Fruit fly (Drosophila melanogaster) whole organism, embryonic: ENCODE measurements around the gene vers.

Source experiments
- Ada2b ChIP-seq: fragments of 200-800 bp; sonication (Bioruptor generic); IDR thresholded peaks from 2 replicates; pipeline ENCODE4 v1.3.6; 2022; ENCODE audit warnings: missing biosample characterization, missing genetic modification characterization
- Atf3 ChIP-seq: fragments of 200-800 bp; sonication (Bioruptor generic); optimal IDR thresholded peaks from 3 replicates; lab custom pipeline; 2016; ENCODE audit warnings: missing biosample characterization, missing genetic modification characterization
- CG10543 ChIP-seq: fragments of 200-800 bp; sonication (Bioruptor generic); optimal IDR thresholded peaks from 3 replicates; lab custom pipeline; 2017; ENCODE audit warnings: missing biosample characterization, mild to moderate bottlenecking, missing genetic modification characterization, moderate library complexity
- CG10979 ChIP-seq: fragments of 200-800 bp; sonication (Bioruptor generic); optimal IDR thresholded peaks from 2 replicates; lab custom pipeline; 2018; ENCODE audit warnings: missing biosample characterization, mild to moderate bottlenecking, missing genetic modification characterization, moderate library complexity
- CG11456 ChIP-seq: fragments of 200-800 bp; sonication (Bioruptor generic); IDR thresholded peaks from 3 replicates; pipeline ENCODE4 v1.3.6; 2022; ENCODE audit warnings: missing biosample characterization, missing genetic modification characterization
- CG11504 ChIP-seq: fragments of 200-800 bp; sonication (Bioruptor generic); optimal IDR thresholded peaks from 3 replicates; lab custom pipeline; 2019; ENCODE audit warnings: missing biosample characterization, mild to moderate bottlenecking, missing genetic modification characterization, moderate library complexity
- CG11696 ChIP-seq: fragments of 200-800 bp; sonication (Bioruptor generic); IDR thresholded peaks from 2 replicates; pipeline ENCODE4 v1.3.6; 2022; ENCODE audit warnings: missing biosample characterization, missing genetic modification characterization
- CG13296 ChIP-seq: fragments of 200-800 bp; sonication (Bioruptor generic); optimal IDR thresholded peaks from 3 replicates; lab custom pipeline; 2018; ENCODE audit warnings: missing biosample characterization, mild to moderate bottlenecking, missing genetic modification characterization
- CG14710 ChIP-seq: fragments of 200-800 bp; sonication (Bioruptor generic); optimal IDR thresholded peaks from 3 replicates; lab custom pipeline; 2019; ENCODE audit warnings: missing biosample characterization, mild to moderate bottlenecking, missing genetic modification characterization, moderate library complexity
- CG15514 ChIP-seq: fragments of 200-800 bp; sonication (Bioruptor generic); optimal IDR thresholded peaks from 3 replicates; lab custom pipeline; 2017; ENCODE audit warnings: missing biosample characterization, missing genetic modification characterization, mild to moderate bottlenecking, moderate library complexity, missing genetic modification reagents
- CG17328 ChIP-seq: fragments of 200-800 bp; sonication (Bioruptor generic); IDR thresholded peaks from 2 replicates; pipeline ENCODE4 v1.3.6; 2022; ENCODE audit warnings: missing biosample characterization, missing genetic modification characterization
- CG18262 ChIP-seq: fragments of 200-800 bp; optimal IDR thresholded peaks from 3 replicates; lab custom pipeline; 2019; ENCODE audit warnings: missing biosample characterization, mild to moderate bottlenecking, missing genetic modification characterization, moderate library complexity
- CG2875 ChIP-seq: fragments of 200-800 bp; sonication (Bioruptor generic); optimal IDR thresholded peaks from 2 replicates; lab custom pipeline; 2017; ENCODE audit warnings: missing biosample characterization, mild to moderate bottlenecking, missing genetic modification characterization, missing genetic modification reagents
- CG3726 ChIP-seq: fragments of 200-800 bp; sonication (Bioruptor generic); IDR thresholded peaks from 3 replicates; pipeline ENCODE4, ENCODE4 v1.3.6; 2022; ENCODE audit warnings: missing biosample characterization, missing genetic modification characterization
- CG7372 ChIP-seq: fragments of 200-800 bp; sonication (Bioruptor generic); IDR thresholded peaks from 2 replicates; pipeline ENCODE4 v1.3.6; 2022; ENCODE audit warnings: missing biosample characterization, missing genetic modification characterization
- CG8281 ChIP-seq: fragments of 200-800 bp; sonication (Bioruptor generic); optimal IDR thresholded peaks from 2 replicates; lab custom pipeline; 2018; ENCODE audit warnings: missing biosample characterization, mild to moderate bottlenecking, missing genetic modification characterization, moderate library complexity
- CG9215 ChIP-seq: fragments of 200-800 bp; sonication (Bioruptor generic); IDR thresholded peaks from 2 replicates; pipeline ENCODE4 v1.3.6; 2022; ENCODE audit warnings: missing biosample characterization, missing genetic modification characterization
- CG9932 ChIP-seq: fragments of 200-800 bp; sonication (Bioruptor generic); IDR thresholded peaks from 2 replicates; pipeline ENCODE4 v1.3.6; 2022; ENCODE audit warnings: missing biosample characterization, missing genetic modification characterization
- CkIIα-i1 ChIP-seq: fragments of 200-800 bp; sonication (Bioruptor generic); IDR thresholded peaks from 2 replicates; pipeline ENCODE4 v1.3.6; 2022; ENCODE audit warnings: missing biosample characterization, missing genetic modification characterization
- Dip2 ChIP-seq: fragments of 200-800 bp; sonication (Bioruptor generic); IDR thresholded peaks from 2 replicates; pipeline ENCODE4 v1.3.6; 2022; ENCODE audit warnings: missing biosample characterization, missing genetic modification characterization
- Doc3 ChIP-seq: fragments of 200-800 bp; sonication (Bioruptor generic); IDR thresholded peaks from 3 replicates; pipeline ENCODE4 v1.3.6; 2022; ENCODE audit warnings: missing biosample characterization, missing genetic modification characterization; ENCODE audit not compliant: partially characterized antibody
- E2f1 ChIP-seq: fragments of 200-800 bp; sonication (Bioruptor generic); IDR thresholded peaks from 2 replicates; pipeline ENCODE4 v1.3.6; 2022; ENCODE audit warnings: missing biosample characterization, missing genetic modification characterization
- HLHmδ ChIP-seq: fragments of 200-800 bp; sonication (Bioruptor generic); optimal IDR thresholded peaks from 2 replicates; lab custom pipeline; 2018; ENCODE audit warnings: missing biosample characterization, mild to moderate bottlenecking, missing genetic modification characterization, moderate library complexity
- Hmx ChIP-seq: fragments of 200-800 bp; sonication (Bioruptor generic); optimal IDR thresholded peaks from 2 replicates; lab custom pipeline; 2016; ENCODE audit warnings: missing biosample characterization, missing genetic modification characterization
- NC2α ChIP-seq: fragments of 200-800 bp; sonication (Bioruptor generic); optimal IDR thresholded peaks from 2 replicates; lab custom pipeline; 2016; ENCODE audit warnings: missing biosample characterization, missing genetic modification characterization
- NC2β ChIP-seq: fragments of 200-800 bp; sonication (Bioruptor generic); optimal IDR thresholded peaks from 2 replicates; lab custom pipeline; 2016; ENCODE audit warnings: missing biosample characterization, missing genetic modification characterization
- PHDP ChIP-seq: fragments of 200-800 bp; sonication (Bioruptor generic); optimal IDR thresholded peaks from 3 replicates; lab custom pipeline; 2018; ENCODE audit warnings: missing biosample characterization, mild to moderate bottlenecking, missing genetic modification characterization, moderate library complexity
- Xbp1 ChIP-seq: fragments of 200-800 bp; sonication (Bioruptor generic); optimal IDR thresholded peaks from 3 replicates; lab custom pipeline; 2016; ENCODE audit warnings: missing biosample characterization, mild to moderate bottlenecking, missing genetic modification characterization
- abd-A ChIP-seq: fragments of 200-800 bp; sonication (Bioruptor generic); optimal IDR thresholded peaks from 3 replicates; lab custom pipeline; 2019; ENCODE audit warnings: missing biosample characterization, mild to moderate bottlenecking, missing genetic modification characterization, moderate library complexity
- amos ChIP-seq: fragments of 200-800 bp; sonication (Bioruptor generic); IDR thresholded peaks from 2 replicates; pipeline ENCODE4 v1.3.6; 2022; ENCODE audit warnings: missing biosample characterization, missing genetic modification characterization; ENCODE audit not compliant: partially characterized antibody
- az2 ChIP-seq: fragments of 200-800 bp; sonication (Bioruptor generic); optimal IDR thresholded peaks from 3 replicates; lab custom pipeline; 2016; ENCODE audit warnings: missing biosample characterization, missing genetic modification characterization
- bowl ChIP-seq: fragments of 200-800 bp; sonication (Bioruptor generic); IDR thresholded peaks from 2 replicates; pipeline ENCODE4 v1.3.6; 2022; ENCODE audit warnings: missing biosample characterization, missing genetic modification characterization
- br ChIP-seq: fragments of >200 bp; optimal IDR thresholded peaks from 2 replicates; lab custom pipeline; 2017
- chif ChIP-seq, 2 experiments: fragments of 200-800 bp; sonication (Bioruptor generic); optimal IDR thresholded peaks; 3 replicates each; lab custom pipeline; 2016; ENCODE audit warnings: missing biosample characterization in 2 of 2, missing genetic modification characterization in 2 of 2
- ci ChIP-seq: fragments of 200-800 bp; sonication (Bioruptor generic); IDR thresholded peaks from 3 replicates; pipeline ENCODE4 v1.3.6; 2022; ENCODE audit warnings: missing biosample characterization, missing genetic modification characterization
- danr ChIP-seq: fragments of 200-800 bp; sonication (Bioruptor generic); IDR thresholded peaks from 2 replicates; pipeline ENCODE4 v1.3.6; 2022; ENCODE audit warnings: missing biosample characterization, missing genetic modification characterization
- dpn ChIP-seq, 2 experiments: fragments of 200-800 bp; sonication (Bioruptor generic); optimal IDR thresholded peaks; 3 replicates each; lab custom pipeline; 2016; ENCODE audit warnings: missing biosample characterization in 2 of 2, missing genetic modification characterization in 2 of 2
- emc ChIP-seq: fragments of 200-800 bp; sonication (Bioruptor generic); optimal IDR thresholded peaks from 2 replicates; lab custom pipeline; 2016; ENCODE audit warnings: missing biosample characterization, missing genetic modification characterization
- ems ChIP-seq: fragments of 200-800 bp; sonication (Bioruptor generic); optimal IDR thresholded peaks from 3 replicates; lab custom pipeline; 2016; ENCODE audit warnings: missing biosample characterization, missing genetic modification characterization
- ewg ChIP-seq: fragments of 200-800 bp; sonication (Bioruptor generic); optimal IDR thresholded peaks from 3 replicates; lab custom pipeline; 2017; ENCODE audit warnings: mild to moderate bottlenecking, missing biosample characterization, missing genetic modification reagents, missing genetic modification characterization
- fd102C ChIP-seq: fragments of 200-800 bp; sonication (Bioruptor generic); optimal IDR thresholded peaks from 2 replicates; lab custom pipeline; 2018; ENCODE audit warnings: missing biosample characterization, mild to moderate bottlenecking, missing genetic modification characterization, moderate library complexity
- gcm2 ChIP-seq: fragments of 200-800 bp; sonication (Bioruptor generic); optimal IDR thresholded peaks from 2 replicates; lab custom pipeline; 2016; ENCODE audit warnings: missing biosample characterization, missing genetic modification characterization
- ham ChIP-seq: fragments of 200-800 bp; sonication (Bioruptor generic); IDR thresholded peaks from 2 replicates; pipeline ENCODE4 v1.3.6; 2022; ENCODE audit warnings: missing biosample characterization, missing genetic modification characterization
- insv ChIP-seq, 2 experiments: fragments of 200-800 bp; sonication (Bioruptor generic); optimal IDR thresholded peaks; 3 replicates each; lab custom pipeline; 2016 to 2018; ENCODE audit warnings: missing biosample characterization in 2 of 2, missing genetic modification characterization in 2 of 2
- kay ChIP-seq: fragments of 200-800 bp; sonication (Bioruptor generic); optimal IDR thresholded peaks from 2 replicates; lab custom pipeline; 2016; ENCODE audit warnings: missing biosample characterization, missing genetic modification characterization
- lilli ChIP-seq: fragments of 200-800 bp; sonication (Bioruptor generic); optimal IDR thresholded peaks from 3 replicates; lab custom pipeline; 2016; ENCODE audit warnings: missing biosample characterization, missing genetic modification characterization
- pan ChIP-seq, 4 experiments: fragments of >200 bp in 3 of 4; fragments of 200-800 bp in 1 of 4; sonication (Bioruptor generic) in 1 of 4; optimal IDR thresholded peaks in 3 of 4; IDR thresholded peaks in 1 of 4; 2 replicates each; pipeline versions ENCODE4 v1.3.6 to Lab custom; 2017 to 2022; ENCODE audit warnings: missing biosample characterization in 2 of 4, missing genetic modification characterization in 2 of 4, mixed read lengths in 1 of 4
- phol ChIP-seq: fragments of 200-800 bp; sonication (Bioruptor generic); optimal IDR thresholded peaks from 3 replicates; lab custom pipeline; 2018; ENCODE audit warnings: missing biosample characterization, mild to moderate bottlenecking, missing genetic modification characterization, moderate library complexity
- psq ChIP-seq: fragments of 200-800 bp; sonication (Bioruptor generic); optimal IDR thresholded peaks from 2 replicates; lab custom pipeline; 2017; ENCODE audit warnings: missing biosample characterization, missing genetic modification characterization
- slou ChIP-seq: fragments of 200-800 bp; sonication (Bioruptor generic); optimal IDR thresholded peaks from 3 replicates; lab custom pipeline; 2016; ENCODE audit warnings: missing biosample characterization, missing genetic modification characterization
- trem ChIP-seq: fragments of 200-800 bp; optimal IDR thresholded peaks from 3 replicates; lab custom pipeline; 2019; ENCODE audit warnings: missing biosample characterization, mild to moderate bottlenecking, missing genetic modification characterization, moderate library complexity
- trh ChIP-seq: fragments of 200-800 bp; sonication (Bioruptor generic); optimal IDR thresholded peaks from 2 replicates; lab custom pipeline; 2016; ENCODE audit warnings: missing biosample characterization, missing genetic modification characterization

The vers gene

DNA sequence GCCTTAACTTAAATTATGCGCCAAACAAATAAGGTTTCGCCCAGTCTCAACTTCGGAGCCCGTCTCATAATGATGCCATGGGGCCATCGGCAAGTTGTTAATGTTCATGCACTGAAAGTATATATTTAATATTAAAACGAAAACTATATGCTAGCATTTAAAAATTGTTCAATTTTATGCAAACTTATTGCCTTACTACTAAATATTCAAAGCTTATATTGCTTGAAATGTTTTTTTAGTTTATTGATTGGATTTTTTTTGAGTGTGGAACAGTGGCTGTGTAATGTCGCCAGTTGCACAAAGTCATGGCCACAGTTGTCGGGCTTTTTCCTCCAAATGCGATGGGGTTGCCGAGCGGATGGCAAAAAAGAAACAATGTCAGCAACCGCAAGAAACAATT lies 1.7 kb upstream of the vers start (continued):
- TF ChIP-seq gcm2 (GFP tag; lab: Kevin White, UChicago) = no peak
- peak; percentile 52 for TF ChIP-seq CG10979 (tag; lab: Kevin White, UChicago)
- TF ChIP-seq CG3726 (GFP tag; lab: Robert Waterston, UW) = no peak
- peak; percentile 13 for TF ChIP-seq Xbp1 (GFP tag; lab: Kevin White, UChicago)
- no peak for TF ChIP-seq br (lab: Kevin White, UChicago)
- no peak for TF ChIP-seq abd-A (tag; lab: Kevin White, UChicago)
- TF ChIP-seq emc (GFP tag; lab: Kevin White, UChicago) = no peak
- no peak for TF ChIP-seq danr
- TF ChIP-seq CG11696 (GFP tag; lab: Robert Waterston, UW) = no peak
- TF ChIP-seq ewg (GFP tag; lab: Kevin White, UChicago) = no peak
- no peak for TF ChIP-seq CG11456 (GFP tag; lab: Robert Waterston, UW)
- TF ChIP-seq CG10543 (GFP tag; lab: Kevin White, UChicago) = no peak
- TF ChIP-seq dpn (GFP tag; optimal IDR thresholded peaks at IDR 0.05; lab: Kevin White, UChicago) = no peak
- TF ChIP-seq ci (GFP tag; lab: Robert Waterston, UW) = peak; percentile 66; the same call in 2 of the 3 replicates
- TF ChIP-seq HLHmδ (GFP tag; lab: Kevin White, UChicago) = no peak
- no peak for TF ChIP-seq CG15514
- no peak for TF ChIP-seq lilli (GFP tag; lab: Kevin White, UChicago)
- TF ChIP-seq Ada2b = peak; percentile 51; the same call in 1 of the 2 replicates
- TF ChIP-seq trem (tag; lab: Kevin White, UChicago) = no peak
- no peak for TF ChIP-seq slou (GFP tag; lab: Kevin White, UChicago)
- no peak for TF ChIP-seq CkIIα-i1 (GFP tag; lab: Robert Waterston, UW)
- TF ChIP-seq Dip2 = no peak
- TF ChIP-seq CG9215 (GFP tag; lab: Robert Waterston, UW) = no peak
- TF ChIP-seq Doc3 (GFP tag; lab: Robert Waterston, UW) = no peak
- TF ChIP-seq kay = no peak
- peak; percentile 32 for TF ChIP-seq CG11504 (tag; lab: Kevin White, UChicago)
- TF ChIP-seq CG13296 (GFP tag; lab: Kevin White, UChicago) = no peak
- peak; percentile 53; the same call in 1 of the 2 replicates for TF ChIP-seq CG17328
- TF ChIP-seq bowl = no peak
- no peak for TF ChIP-seq chif (GFP tag; optimal IDR thresholded peaks at IDR 0.05; lab: Kevin White, UChicago)
- TF ChIP-seq E2f1 (GFP tag; lab: Robert Waterston, UW) = peak; percentile 12; the same call in 1 of the 2 replicates
- TF ChIP-seq trh (GFP tag; lab: Kevin White, UChicago) = no peak
- no peak for TF ChIP-seq NC2β (GFP tag; lab: Kevin White, UChicago)
- no peak for TF ChIP-seq CG8281
- TF ChIP-seq psq (GFP tag; lab: Kevin White, UChicago) = no peak
- TF ChIP-seq pan (optimal IDR thresholded peaks at IDR 0.05; lab: Kevin White, UChicago) = no peak
- peak in 1 of 2 experiments; percentile 38 for TF ChIP-seq pan (GFP tag; optimal IDR thresholded peaks at IDR 0.05 in 1 of 2, IDR thresholded peaks at IDR 0.05 in 1 of 2)
- no peak for TF ChIP-seq Atf3 (GFP tag; lab: Kevin White, UChicago)
- no peak for TF ChIP-seq Hmx (GFP tag; lab: Kevin White, UChicago)
- no peak for TF ChIP-seq PHDP (tag; lab: Kevin White, UChicago)
- TF ChIP-seq fd102C (GFP tag; lab: Kevin White, UChicago) = no peak
- no peak for TF ChIP-seq NC2α (GFP tag; lab: Kevin White, UChicago)
- no peak for TF ChIP-seq ems (GFP tag; lab: Kevin White, UChicago)
- no peak for TF ChIP-seq CG7372
- no peak for TF ChIP-seq CG9932 (GFP tag; lab: Robert Waterston, UW)
- TF ChIP-seq az2 (GFP tag; lab: Kevin White, UChicago) = no peak
- peak; percentile 19 for TF ChIP-seq CG18262 (tag; lab: Kevin White, UChicago)
- TF ChIP-seq ham (GFP tag; lab: Robert Waterston, UW) = no peak
- TF ChIP-seq amos = no peak
- peak; percentile 25 for TF ChIP-seq phol (tag; lab: Kevin White, UChicago)
- TF ChIP-seq insv (GFP tag; optimal IDR thresholded peaks at IDR 0.05; lab: Kevin White, UChicago) = no peak
- TF ChIP-seq CG14710 = peak; percentile 9
- no peak for TF ChIP-seq CG2875 (GFP tag; lab: Kevin White, UChicago)
